Worm (Caenorhabditis elegans): Measurements from ENCODE around the gene C27F2.9.

DNA sequence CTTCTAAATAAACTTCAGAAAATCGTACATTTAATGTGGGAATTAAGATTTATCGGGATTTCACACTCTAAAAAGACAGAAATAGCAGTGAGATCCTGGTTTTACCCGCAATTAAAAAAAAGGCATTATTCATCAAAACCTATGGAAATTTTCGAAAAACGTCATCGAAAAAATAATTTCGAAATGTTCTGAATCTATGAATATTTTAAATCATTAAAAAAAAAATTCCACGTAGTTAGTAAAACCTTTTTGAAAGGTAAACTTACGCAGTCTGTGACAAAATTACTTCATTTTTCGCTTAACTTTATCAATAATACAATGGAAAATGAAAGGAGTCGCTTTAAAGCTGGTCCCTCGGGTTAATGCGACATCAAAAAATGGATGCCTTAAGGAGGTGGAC lies 6.3 kb downstream of the C27F2.9 start, which contains the start of gene C26E6.1:
- no peak for TF ChIP-seq lsy-2 (tag; optimal IDR thresholded peaks at IDR 0.05)
- no peak for TF ChIP-seq lin-13 (GFP tag; optimal IDR thresholded peaks at IDR 0.05)
- no peak for TF ChIP-seq unc-39 (tag; optimal IDR thresholded peaks at IDR 0.05)
- no peak for TF ChIP-seq nhr-25 (tag; optimal IDR thresholded peaks at IDR 0.05)
- TF ChIP-seq nhr-23 (tag; optimal IDR thresholded peaks at IDR 0.05), result no peak
- no peak for TF ChIP-seq ceh-16 (tag; optimal IDR thresholded peaks at IDR 0.05)
